Fruit fly (Drosophila melanogaster) whole organism: ENCODE measurements around the gene Arpc1.

Experiments
- CG8478 ChIP-seq: fragments of >200 bp; optimal IDR thresholded peaks from 2 replicates; lab custom pipeline; 2018; ENCODE audit warnings: inconsistent platforms
- Dll ChIP-seq: fragments of >200 bp; optimal IDR thresholded peaks from 2 replicates; lab custom pipeline; 2017
- EcR ChIP-seq, 2 experiments: fragments of >200 bp; optimal IDR thresholded peaks; 2 replicates each; lab custom pipeline; 2017; ENCODE audit warnings: missing biosample characterization in 2 of 2, missing genetic modification characterization in 2 of 2, missing genetic modification reagents in 2 of 2
- pan ChIP-seq: fragments of >200 bp; optimal IDR thresholded peaks from 2 replicates; lab custom pipeline; 2017
- psq ChIP-seq: fragments of >200 bp; optimal IDR thresholded peaks from 2 replicates; lab custom pipeline; 2017
- usp ChIP-seq: fragments of >200 bp; optimal IDR thresholded peaks from 2 replicates; lab custom pipeline; 2017; ENCODE audit warnings: missing biosample characterization, missing genetic modification characterization, mixed read lengths

Gene Arpc1

DNA sequence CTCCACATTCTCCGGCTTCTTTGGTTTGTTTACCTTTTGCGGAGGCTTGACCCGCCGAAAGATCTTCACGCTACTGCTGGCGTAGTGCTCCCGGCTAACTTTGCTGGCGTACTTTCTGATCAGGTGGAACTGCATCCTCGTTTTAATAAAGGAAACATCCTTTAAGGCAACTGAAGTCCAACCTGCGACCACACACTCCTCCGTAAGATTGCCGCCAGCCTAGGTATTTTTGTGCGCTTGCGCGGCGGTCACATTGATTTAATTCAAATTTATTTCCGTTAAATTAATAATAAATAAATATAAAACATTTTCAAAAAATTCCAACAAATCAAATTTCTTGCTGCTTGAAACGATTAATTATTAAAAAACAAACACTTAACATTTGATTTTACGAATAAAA is 2.0 kb downstream of the Arpc1 start, which contains the start of gene PolG1:
Gene PolG1 (minus strand): TSS at position 216 of the 400 bp plus-strand sequence.
- TF ChIP-seq EcR (GFP tag; optimal IDR thresholded peaks at IDR 0.05; lab: Kevin White, UChicago) (no peak), usp (GFP tag; lab: Kevin White, UChicago) (no peak), pan (lab: Kevin White, UChicago) (no peak), psq (lab: Kevin White, UChicago) (no peak), CG8478 (lab: Kevin White, UChicago) (no peak), Dll (no peak)

DNA sequence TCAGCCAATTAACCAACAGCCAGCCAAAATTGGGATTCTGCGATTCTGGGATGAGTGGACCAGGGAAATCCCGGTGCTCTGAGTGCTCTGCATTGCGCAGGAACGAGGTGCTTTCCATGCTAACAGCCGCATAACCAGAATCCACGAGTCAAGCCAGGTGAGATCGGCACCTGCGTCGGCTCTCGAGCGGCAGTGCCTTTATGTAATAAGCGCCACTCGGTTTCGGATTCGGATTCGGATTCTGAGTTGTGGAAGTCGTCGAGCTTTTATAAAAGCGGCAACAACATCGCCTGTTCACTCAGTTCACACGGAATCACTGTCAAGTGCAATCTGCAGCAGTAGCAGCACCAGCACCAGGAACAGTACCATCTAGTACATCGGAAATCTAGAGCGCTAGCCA is 8.6 kb downstream of the Arpc1 start, which contains the start of gene b:
Gene b (plus strand): TSS at position 301 of the 400 bp plus-strand sequence.
- TF ChIP-seq Dll (no peak), pan (lab: Kevin White, UChicago) (no peak), CG8478 (lab: Kevin White, UChicago) (no peak), usp (GFP tag; lab: Kevin White, UChicago) (no peak), EcR (GFP tag; optimal IDR thresholded peaks at IDR 0.05; lab: Kevin White, UChicago) (no peak), psq (lab: Kevin White, UChicago) (no peak)

dm6 chr2L:13820176-13820575 is 9.4 kb downstream of the Arpc1 start:
- no peak for TF ChIP-seq EcR (GFP tag; optimal IDR thresholded peaks at IDR 0.05; lab: Kevin White, UChicago)
- no peak for TF ChIP-seq pan (lab: Kevin White, UChicago)
- no peak for TF ChIP-seq psq (lab: Kevin White, UChicago)
- TF ChIP-seq Dll = no peak
- TF ChIP-seq CG8478 (lab: Kevin White, UChicago) = no peak
- no peak for TF ChIP-seq usp (GFP tag; lab: Kevin White, UChicago)

DNA sequence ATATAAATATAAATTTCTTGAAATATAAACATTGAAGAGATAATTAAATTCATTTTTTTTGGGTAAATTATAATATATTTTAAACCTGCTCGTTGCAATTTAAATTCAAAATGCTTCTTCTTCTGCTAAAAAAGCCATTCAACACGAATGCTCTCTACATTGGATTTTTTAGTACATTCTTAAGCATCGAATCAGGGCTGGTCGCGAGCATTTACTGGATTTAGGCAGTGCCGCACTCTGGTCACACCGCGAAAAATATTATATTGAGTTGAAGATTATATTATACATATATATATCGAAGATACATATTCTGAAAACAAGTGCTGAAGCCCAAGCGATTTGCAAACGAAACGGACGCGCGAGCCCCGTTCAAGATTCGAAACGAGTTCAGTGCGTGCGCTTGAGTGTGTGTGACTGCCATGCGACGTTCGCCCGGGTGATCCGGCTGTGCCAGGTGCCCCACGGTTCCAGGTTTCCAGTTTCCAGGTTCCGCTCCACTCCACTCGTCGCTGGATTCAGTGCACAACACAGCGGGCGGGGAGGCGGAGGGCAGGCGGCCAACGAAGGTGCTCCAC is 15.8 kb downstream of the Arpc1 start, which contains the start of gene Sos:
Gene Sos (plus strand): TSS at position 213 of the 575 bp plus-strand sequence.
- TF ChIP-seq pan (lab: Kevin White, UChicago) (no peak), CG8478 (lab: Kevin White, UChicago) (no peak), Dll (no peak), psq (lab: Kevin White, UChicago) (no peak), usp (GFP tag; lab: Kevin White, UChicago) (no peak), EcR (GFP tag; optimal IDR thresholded peaks at IDR 0.05; lab: Kevin White, UChicago) (no peak)

- TF ChIP-seq EcR (GFP tag; optimal IDR thresholded peaks at IDR 0.05; lab: Kevin White, UChicago) = no peak
- TF ChIP-seq usp (GFP tag; lab: Kevin White, UChicago) = no peak
- TF ChIP-seq CG8478 (lab: Kevin White, UChicago) = no peak
- no peak for TF ChIP-seq psq (lab: Kevin White, UChicago)
- no peak for TF ChIP-seq Dll
- TF ChIP-seq pan (lab: Kevin White, UChicago) = no peak
These were observed 16.4 kb downstream of the Arpc1 start, which contains the start of gene CG16888 for dm6 chr2L:13813156-13813555. Gene CG16888 (minus strand): TSS chr2L:13813256.

DNA sequence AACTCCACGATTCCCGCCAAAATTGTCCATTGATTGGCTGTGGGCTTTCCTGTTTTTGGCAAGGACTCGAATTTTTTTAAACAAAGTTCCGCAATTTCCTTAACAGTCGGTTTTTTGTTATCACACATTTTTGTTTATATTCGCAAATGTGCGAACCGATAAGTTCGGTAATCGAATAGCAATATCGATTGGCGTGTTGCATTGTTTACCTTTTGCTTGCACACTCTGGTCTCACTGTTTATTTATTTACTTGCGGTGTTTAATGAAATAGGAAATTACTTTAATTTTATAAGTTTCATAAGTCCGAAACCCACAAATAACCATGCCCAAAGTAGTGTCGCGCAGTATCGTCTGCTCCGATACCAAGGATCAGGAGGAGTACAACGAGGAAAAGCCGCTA is 18.2 kb downstream of the Arpc1 start, which contains the start of the genes Adat1 and CG16865:
Gene Adat1 (minus strand): TSS at position 152 of the 400 bp plus-strand sequence.
Gene CG16865 (plus strand): TSS at position 200 of the 400 bp plus-strand sequence.
- TF ChIP-seq CG8478 (lab: Kevin White, UChicago) = no peak
- no peak for TF ChIP-seq pan (lab: Kevin White, UChicago)

- no peak for TF ChIP-seq usp (GFP tag; lab: Kevin White, UChicago)
- no peak for TF ChIP-seq psq (lab: Kevin White, UChicago)
- TF ChIP-seq pan (lab: Kevin White, UChicago) = no peak
- TF ChIP-seq CG8478 (lab: Kevin White, UChicago) = no peak
- TF ChIP-seq Dll = no peak
- TF ChIP-seq EcR (GFP tag; optimal IDR thresholded peaks at IDR 0.05; lab: Kevin White, UChicago) = no peak
These were observed 21.6 kb downstream of the Arpc1 start for dm6 chr2L:13807959-13808358.

- TF ChIP-seq usp (GFP tag; lab: Kevin White, UChicago) (no peak), Dll (no peak), psq (lab: Kevin White, UChicago) (no peak), pan (lab: Kevin White, UChicago) (no peak), CG8478 (lab: Kevin White, UChicago) (no peak), EcR (GFP tag; optimal IDR thresholded peaks at IDR 0.05; lab: Kevin White, UChicago) (no peak)
These were observed 22.4 kb downstream of the Arpc1 start for dm6 chr2L:13807097-13807496.

DNA sequence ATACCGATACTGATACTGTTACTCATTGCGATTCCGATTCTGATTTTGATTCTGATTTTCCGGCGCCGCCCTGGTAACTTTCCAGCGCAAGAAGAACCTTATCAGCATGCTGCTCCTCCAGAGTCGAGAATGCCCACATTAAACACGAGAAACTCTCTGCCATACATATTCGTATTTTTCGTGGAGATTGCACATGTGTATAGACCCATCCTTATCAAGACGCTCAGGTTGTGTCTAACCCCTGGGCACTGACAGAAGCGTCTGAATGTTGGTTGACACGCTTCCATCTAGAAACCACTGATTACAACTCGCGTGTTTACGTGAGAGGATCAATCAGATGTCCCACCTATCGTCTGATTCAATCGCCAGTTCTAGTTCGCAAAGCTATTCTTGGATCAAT is 24.4 kb downstream of the Arpc1 start:
- TF ChIP-seq Dll (no peak), CG8478 (lab: Kevin White, UChicago) (no peak), usp (GFP tag; lab: Kevin White, UChicago) (no peak), EcR (GFP tag; optimal IDR thresholded peaks at IDR 0.05; lab: Kevin White, UChicago) (no peak), pan (lab: Kevin White, UChicago) (no peak), psq (lab: Kevin White, UChicago) (no peak)

dm6 chr2L:13804561-13805067 is 24.9 kb downstream of the Arpc1 start:
- TF ChIP-seq CG8478 (lab: Kevin White, UChicago) (no peak), Dll (no peak), pan (lab: Kevin White, UChicago) (no peak), psq (lab: Kevin White, UChicago) (no peak), usp (GFP tag; lab: Kevin White, UChicago) (no peak), EcR (GFP tag; optimal IDR thresholded peaks at IDR 0.05; lab: Kevin White, UChicago) (no peak)

DNA sequence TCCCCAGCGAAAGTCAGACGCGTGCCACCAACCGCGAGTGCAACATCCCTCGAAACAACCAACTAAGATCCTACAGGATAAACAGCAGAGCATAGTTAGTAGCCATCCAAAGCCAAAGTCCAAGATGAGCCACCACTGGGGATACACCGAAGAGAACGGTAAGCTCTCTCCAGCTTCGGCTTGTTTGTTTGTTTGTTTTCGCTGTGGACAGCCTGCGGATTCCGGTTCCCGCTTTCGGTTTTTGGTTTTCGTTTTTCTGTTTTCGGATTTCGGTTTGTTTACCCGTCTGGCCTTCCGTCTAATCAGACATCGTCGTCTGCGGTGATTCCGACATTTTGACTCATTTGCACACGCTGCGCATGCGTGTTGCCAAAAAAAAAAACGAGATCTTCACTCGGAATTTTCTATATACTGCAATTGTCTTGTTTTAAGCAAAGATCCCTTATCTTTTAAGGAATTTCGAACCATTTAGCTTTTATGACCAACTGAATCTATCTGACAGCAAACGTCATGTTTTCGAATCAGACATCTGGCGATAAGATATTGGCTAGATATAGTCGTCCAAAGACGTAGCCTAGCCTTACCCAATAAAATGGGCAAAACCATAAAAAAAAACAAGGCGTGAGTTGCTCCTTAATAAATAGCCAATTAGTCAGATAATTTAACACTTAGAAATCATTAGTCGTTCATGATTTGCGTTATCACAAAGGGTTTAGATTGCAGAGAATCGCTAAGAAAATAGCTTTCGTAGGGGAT is 25.6 kb downstream of the Arpc1 start:
- TF ChIP-seq pan (lab: Kevin White, UChicago) (no peak), psq (lab: Kevin White, UChicago) (no peak)
